Worm (Caenorhabditis elegans): ENCODE measurements around the gene B0035.21.
A peak's percentile ranks its signal among the peaks of the same experiment; 100 is the strongest.

Gene B0035.21

ce11 chrIV:11284102-11284531, 42.9 kb upstream of the B0035.21 start:
- TF ChIP-seq ztf-26 (tag; optimal IDR thresholded peaks at IDR 0.05), result no peak
- no peak for TF ChIP-seq zim-3 (tag; optimal IDR thresholded peaks at IDR 0.05)
- TF ChIP-seq ceh-100 (GFP tag; IDR thresholded peaks at IDR 0.05), result no peak
- TF ChIP-seq him-1 (tag; optimal IDR thresholded peaks at IDR 0.05), result no peak
- TF ChIP-seq athp-1 (tag; optimal IDR thresholded peaks at IDR 0.05), result no peak
- TF ChIP-seq chd-7 (tag; optimal IDR thresholded peaks at IDR 0.05), result no peak
- TF ChIP-seq T07F8.4 (tag; optimal IDR thresholded peaks at IDR 0.05), result no peak
- TF ChIP-seq ztf-6 (GFP tag; IDR thresholded peaks at IDR 0.05), result no peak
- TF ChIP-seq ztf-28 (GFP tag; IDR thresholded peaks at IDR 0.05), result no peak
- TF ChIP-seq ama-1 (optimal IDR thresholded peaks at IDR 0.05), result no peak
- no peak for TF ChIP-seq ama-1 (GFP tag; optimal IDR thresholded peaks at IDR 0.05)
- 0 out of 2 replicates have a peak, but pooled peaks have one; percentile 27 for TF ChIP-seq cebp-1 (GFP tag; IDR thresholded peaks at IDR 0.05)
- TF ChIP-seq cebp-1 (tag; optimal IDR thresholded peaks at IDR 0.05), result no peak
- TF ChIP-seq F39B2.1 (GFP tag; IDR thresholded peaks at IDR 0.05), result no peak
- no peak for TF ChIP-seq snpc-4 (GFP tag; optimal IDR thresholded peaks at IDR 0.05)
- no peak for TF ChIP-seq snpc-4 (tag; optimal IDR thresholded peaks at IDR 0.05)
- TF ChIP-seq attf-5 (GFP tag; optimal IDR thresholded peaks at IDR 0.05), result no peak
- TF ChIP-seq unc-62 (GFP tag; optimal IDR thresholded peaks at IDR 0.05), result peak; percentile 52
- TF ChIP-seq pha-4 (tag; optimal IDR thresholded peaks at IDR 0.05), result no peak
- peak; percentile 50 for TF ChIP-seq hmg-1.2 (GFP tag; IDR thresholded peaks at IDR 0.05)
- TF ChIP-seq ztf-3 (GFP tag; optimal IDR thresholded peaks at IDR 0.05), result no peak
- peak; percentile 52 for TF ChIP-seq ets-4 (GFP tag; optimal IDR thresholded peaks at IDR 0.05)
- no peak for TF ChIP-seq B0035.1 (tag; optimal IDR thresholded peaks at IDR 0.05)
- TF ChIP-seq zfh-2 (GFP tag; conservative IDR thresholded peaks at IDR 0.05), result no peak
- TF ChIP-seq sea-2 (GFP tag; IDR thresholded peaks at IDR 0.05), result no peak
- no peak for TF ChIP-seq attf-3 (GFP tag; conservative IDR thresholded peaks at IDR 0.05)
- TF ChIP-seq lir-1 (GFP tag; conservative IDR thresholded peaks at IDR 0.05), result no peak
- no peak for TF ChIP-seq ceh-91 (GFP tag; IDR thresholded peaks at IDR 0.05)
- TF ChIP-seq madf-3 (GFP tag; IDR thresholded peaks at IDR 0.05), result no peak
- no peak for TF ChIP-seq efl-1 (GFP tag; optimal IDR thresholded peaks at IDR 0.05)
- TF ChIP-seq nhr-179 (tag; optimal IDR thresholded peaks at IDR 0.05), result no peak
- no peak for TF ChIP-seq F22D6.2 (tag; optimal IDR thresholded peaks at IDR 0.05)
- TF ChIP-seq B0261.1 (tag; optimal IDR thresholded peaks at IDR 0.05), result no peak
- TF ChIP-seq hlh-26 (GFP tag; conservative IDR thresholded peaks at IDR 0.05), result no peak
- no peak for TF ChIP-seq dpl-1 (GFP tag; optimal IDR thresholded peaks at IDR 0.05)
- TF ChIP-seq rpc-1 (optimal IDR thresholded peaks at IDR 0.05), result no peak
- no peak for TF ChIP-seq rpc-1 (tag; optimal IDR thresholded peaks at IDR 0.05)
- TF ChIP-seq aptf-3 (GFP tag; IDR thresholded peaks at IDR 0.05), result no peak
- no peak for TF ChIP-seq lin-26 (GFP tag; IDR thresholded peaks at IDR 0.05)
- no peak for TF ChIP-seq T26A5.8 (tag; optimal IDR thresholded peaks at IDR 0.05)
- TF ChIP-seq lag-1 (GFP tag; IDR thresholded peaks at IDR 0.05), result no peak
- TF ChIP-seq nhr-120 (GFP tag; IDR thresholded peaks at IDR 0.05), result no peak
- no peak for TF ChIP-seq F57A8.1 (GFP tag; optimal IDR thresholded peaks at IDR 0.05)
- no peak for TF ChIP-seq ztf-18 (tag; optimal IDR thresholded peaks at IDR 0.05)
- TF ChIP-seq egrh-3 (GFP tag; IDR thresholded peaks at IDR 0.05), result no peak
- TF ChIP-seq ccch-3 (GFP tag; optimal IDR thresholded peaks at IDR 0.05), result no peak
- TF ChIP-seq Y56A3A.18 (GFP tag; IDR thresholded peaks at IDR 0.05), result no peak
- no peak for TF ChIP-seq tlf-1 (GFP tag; optimal IDR thresholded peaks at IDR 0.05)
- TF ChIP-seq ceh-27 (GFP tag; optimal IDR thresholded peaks at IDR 0.05), result no peak
- no peak for TF ChIP-seq F57C9.4 (tag; optimal IDR thresholded peaks at IDR 0.05)
- 0 out of 2 replicates have a peak, but pooled peaks have one; percentile 20 for TF ChIP-seq egl-44 (GFP tag; IDR thresholded peaks at IDR 0.05)
- TF ChIP-seq dox-1 (GFP tag; IDR thresholded peaks at IDR 0.05), result no peak; the same call in 1 of the 2 replicates

All from whole organism, young adult.